Fruit fly (Drosophila melanogaster): Measurements from ENCODE around the gene ais.
A peak's percentile ranks its signal among the peaks of the same experiment; 100 is the strongest.

The ais gene

dm6 chr3L:17841085-17841606 is 36.6 kb upstream of the ais start, which contains the start of gene CG5577 (continued):
- TF ChIP-seq Scr (GFP tag; IDR thresholded peaks at IDR 0.05; ENCODE audit: partially characterized antibody) (peak; percentile 68), dpn (GFP tag; optimal IDR thresholded peaks at IDR 0.05) (no peak), zen2 (GFP tag; IDR thresholded peaks at IDR 0.05; ENCODE audit: partially characterized antibody) (peak; percentile 65), CG33557 (GFP tag; optimal IDR thresholded peaks at IDR 0.05) (no peak), CG16813 (GFP tag; IDR thresholded peaks at IDR 0.05; ENCODE audit: partially characterized antibody) (no peak), YL-1 (GFP tag; optimal IDR thresholded peaks at IDR 0.05) (no peak), CG17328 (GFP tag; IDR thresholded peaks at IDR 0.05) (no peak), nau (GFP tag; optimal IDR thresholded peaks at IDR 0.05) (no peak), CG31388 (GFP tag; optimal IDR thresholded peaks at IDR 0.05) (no peak), Rfx (GFP tag; IDR thresholded peaks at IDR 0.05) (peak; percentile 63), corto (GFP tag; optimal IDR thresholded peaks at IDR 0.05) (no peak), Med (GFP tag) (peak; percentile 93), Jarid2 (GFP tag; optimal IDR thresholded peaks at IDR 0.05) (no peak), CHES-1-like (GFP tag; optimal IDR thresholded peaks at IDR 0.05) (no peak), TFAM (GFP tag; optimal IDR thresholded peaks at IDR 0.05) (no peak), Dfd (GFP tag; optimal IDR thresholded peaks at IDR 0.05) (no peak), jigr1 (GFP tag; IDR thresholded peaks at IDR 0.05) (no peak), tin (GFP tag; optimal IDR thresholded peaks at IDR 0.05) (no peak), CG34422 (GFP tag; IDR thresholded peaks at IDR 0.05) (peak; percentile 41; the same call in 1 of the 3 replicates), dmrt99B (tag; optimal IDR thresholded peaks at IDR 0.05) (no peak), CG11560 (tag; IDR thresholded peaks at IDR 0.05) (no peak), CG2116 (GFP tag; optimal IDR thresholded peaks at IDR 0.05) (no peak), ssp (GFP tag; IDR thresholded peaks at IDR 0.05) (no peak), CG12769 (tag; optimal IDR thresholded peaks at IDR 0.05) (peak; percentile 82), CG15514 (GFP tag; optimal IDR thresholded peaks at IDR 0.05) (peak; percentile 56), CG2129 (GFP tag; IDR thresholded peaks at IDR 0.05; ENCODE audit: partially characterized antibody) (no peak), wdn (GFP tag; IDR thresholded peaks at IDR 0.05) (no peak), zf30C (GFP tag; optimal IDR thresholded peaks at IDR 0.05) (no peak), CG8944 (GFP tag; optimal IDR thresholded peaks at IDR 0.05) (no peak), Hr39 (optimal IDR thresholded peaks at IDR 0.05) (no peak), unpg (GFP tag; optimal IDR thresholded peaks at IDR 0.05) (no peak), CG4730 (GFP tag; IDR thresholded peaks at IDR 0.05) (no peak), Opbp (GFP tag; IDR thresholded peaks at IDR 0.05; ENCODE audit: partially characterized antibody) (no peak), Ets97D (GFP tag; optimal IDR thresholded peaks at IDR 0.05) (no peak), Camta (GFP tag; optimal IDR thresholded peaks at IDR 0.05) (no peak), stwl (tag; optimal IDR thresholded peaks at IDR 0.05) (peak; percentile 8), CG1233 (GFP tag; optimal IDR thresholded peaks at IDR 0.05) (no peak), Sry-β (GFP tag; optimal IDR thresholded peaks at IDR 0.05) (no peak), B-H1 (GFP tag; IDR thresholded peaks at IDR 0.05) (no peak), pros (GFP tag; optimal IDR thresholded peaks at IDR 0.05) (peak; percentile 38), HLH54F (GFP tag; optimal IDR thresholded peaks at IDR 0.05) (no peak), nmo (GFP tag; optimal IDR thresholded peaks at IDR 0.05) (no peak), CG2889 (GFP tag; IDR thresholded peaks at IDR 0.05) (no peak), trh (GFP tag; optimal IDR thresholded peaks at IDR 0.05) (no peak), da (GFP tag; optimal IDR thresholded peaks at IDR 0.05) (no peak), Blimp-1 (GFP tag; optimal IDR thresholded peaks at IDR 0.05) (no peak), CG16779 (GFP tag; IDR thresholded peaks at IDR 0.05) (no peak), seq (GFP tag; IDR thresholded peaks at IDR 0.05) (no peak), CG9797 (GFP tag; optimal IDR thresholded peaks at IDR 0.05) (no peak), odd (GFP tag; optimal IDR thresholded peaks at IDR 0.05) (peak; percentile 10), hth (optimal IDR thresholded peaks at IDR 0.05) (no peak)

Data from whole organism, embryonic.